Worm (Caenorhabditis elegans): ENCODE results near the gene xol-1.

Gene xol-1

DNA sequence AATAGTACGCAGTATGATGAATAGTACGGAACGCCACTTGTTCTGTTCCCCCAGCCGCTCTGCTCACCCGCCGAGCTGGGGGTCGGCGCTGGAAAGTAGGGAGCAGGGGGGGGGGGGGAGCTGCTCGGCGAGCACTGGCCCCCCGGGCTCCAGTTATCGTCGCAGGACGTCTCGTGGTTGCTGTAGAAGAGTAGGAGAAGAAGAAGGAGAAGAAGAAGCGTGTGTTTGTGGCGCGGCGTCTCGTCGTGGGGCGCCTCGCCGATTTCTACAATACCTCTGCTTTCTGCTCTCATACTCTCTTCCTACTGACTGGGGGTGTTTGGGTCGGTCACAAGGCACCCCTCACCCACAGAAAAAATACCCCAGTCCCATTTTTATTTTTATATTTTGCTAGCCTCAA lies 23.8 kb upstream of the xol-1 start (continued):
- TF ChIP-seq tbp1 (GFP tag; optimal IDR thresholded peaks at IDR 0.05) (no peak), chd-7 (tag; optimal IDR thresholded peaks at IDR 0.05) (peak; percentile 75), Y53F4B.3 (GFP tag; IDR thresholded peaks at IDR 0.05) (no peak), hlh-26 (GFP tag; conservative IDR thresholded peaks at IDR 0.05) (no peak), ztf-25 (GFP tag; IDR thresholded peaks at IDR 0.05) (no peak), Y56A3A.18 (GFP tag; IDR thresholded peaks at IDR 0.05) (no peak), hlh-12 (tag; optimal IDR thresholded peaks at IDR 0.05) (no peak), bed-1 (GFP tag; IDR thresholded peaks at IDR 0.05) (no peak), atf-7 (tag; optimal IDR thresholded peaks at IDR 0.05) (no peak), rpc-1 (optimal IDR thresholded peaks at IDR 0.05) (no peak), rpc-1 (tag; optimal IDR thresholded peaks at IDR 0.05) (no peak), nhr-179 (tag; optimal IDR thresholded peaks at IDR 0.05) (no peak), B0261.1 (tag; optimal IDR thresholded peaks at IDR 0.05) (no peak), somi-1 (GFP tag; optimal IDR thresholded peaks at IDR 0.05) (no peak), nfyb-1 (GFP tag; IDR thresholded peaks at IDR 0.05) (no peak; the same call in 1 of the 2 replicates), nhr-27 (tag; optimal IDR thresholded peaks at IDR 0.05) (no peak), let-526 (GFP tag; IDR thresholded peaks at IDR 0.05) (no peak), efl-1 (GFP tag; optimal IDR thresholded peaks at IDR 0.05) (no peak), zim-3 (tag; optimal IDR thresholded peaks at IDR 0.05) (no peak), ama-1 (optimal IDR thresholded peaks at IDR 0.05) (no peak), ama-1 (GFP tag; optimal IDR thresholded peaks at IDR 0.05) (no peak), ztf-6 (GFP tag; IDR thresholded peaks at IDR 0.05) (no peak), Y79H2A.3 (GFP tag; conservative IDR thresholded peaks at IDR 0.05) (no peak), lag-1 (GFP tag; IDR thresholded peaks at IDR 0.05) (0 out of 2 replicates have a peak, but pooled peaks have one; percentile 13), egl-18 (GFP tag; IDR thresholded peaks at IDR 0.05) (no peak), T07F8.4 (tag; optimal IDR thresholded peaks at IDR 0.05) (no peak), ceh-91 (GFP tag; IDR thresholded peaks at IDR 0.05) (no peak), C06A6.2 (GFP tag; conservative IDR thresholded peaks at IDR 0.05) (peak; percentile 49; the same call in 1 of the 2 replicates), B0336.3 (GFP tag; IDR thresholded peaks at IDR 0.05) (peak; percentile 48; the same call in 1 of the 2 replicates), Y67H2A.10 (GFP tag; conservative IDR thresholded peaks at IDR 0.05) (no peak), sdz-38 (tag; optimal IDR thresholded peaks at IDR 0.05) (no peak), attf-5 (GFP tag; optimal IDR thresholded peaks at IDR 0.05) (peak; percentile 40), lsy-27 (tag; optimal IDR thresholded peaks at IDR 0.05; ENCODE audit: borderline replicate concordance, insufficient read depth) (no peak), pha-4 (tag; optimal IDR thresholded peaks at IDR 0.05) (no peak), dpl-1 (GFP tag; optimal IDR thresholded peaks at IDR 0.05) (no peak), sptf-2 (GFP tag; optimal IDR thresholded peaks at IDR 0.05) (no peak), madf-8 (GFP tag; conservative IDR thresholded peaks at IDR 0.05) (no peak), nhr-80 (tag; optimal IDR thresholded peaks at IDR 0.05) (no peak), lir-1 (GFP tag; conservative IDR thresholded peaks at IDR 0.05) (0 out of 2 replicates have a peak, but pooled peaks have one; percentile 17), athp-1 (tag; optimal IDR thresholded peaks at IDR 0.05) (no peak), K11D2.4 (GFP tag; IDR thresholded peaks at IDR 0.05) (peak; percentile 54; the same call in 1 of the 2 replicates), hrde-1 (tag; optimal IDR thresholded peaks at IDR 0.05; ENCODE audit: borderline replicate concordance) (no peak), hmg-20 (GFP tag; IDR thresholded peaks at IDR 0.05) (peak; percentile 45; the same call in 1 of the 2 replicates), ztf-28 (GFP tag; IDR thresholded peaks at IDR 0.05) (no peak)

Measured in whole organism, young adult.